Worm (Caenorhabditis elegans) whole organism, early embryonic: ENCODE measurements around the gene C54F6.20.

Experiments used
- B0310.2 ChIP-seq: sonication (generic microtip); optimal IDR thresholded peaks from 2 replicates; lab custom pipeline; 2016; ENCODE audit warnings: mild to moderate bottlenecking, missing genetic modification characterization, missing compliant biosample characterization
- F13C5.2 ChIP-seq: sonication (generic microtip); optimal IDR thresholded peaks from 2 replicates; lab custom pipeline; 2017; ENCODE audit warnings: mild to moderate bottlenecking, missing genetic modification characterization, inconsistent platforms, missing compliant biosample characterization
- ama-1 ChIP-seq: fragments of 150-350 bp; optimal IDR thresholded peaks from 2 replicates; lab custom pipeline; 2014
- ceh-36 ChIP-seq: sonication (generic microtip); optimal IDR thresholded peaks from 2 replicates; lab custom pipeline; 2016; ENCODE audit warnings: missing genetic modification characterization, inconsistent platforms, missing compliant biosample characterization
- ets-7 ChIP-seq: sonication (generic microtip); optimal IDR thresholded peaks from 2 replicates; lab custom pipeline; 2016; ENCODE audit warnings: missing genotype, missing genetic modification characterization, missing compliant biosample characterization
- flt-1 ChIP-seq: fragments of 200-800 bp; sonication (Bioruptor generic); IDR thresholded peaks from 2 replicates; pipeline ENCODE4 v1.3.6; 2022; ENCODE audit warnings: missing genetic modification characterization, missing compliant biosample characterization
- pes-1 ChIP-seq: fragments of 200-800 bp; sonication (Bioruptor generic); IDR thresholded peaks from 2 replicates; pipeline ENCODE4 v1.3.6; 2022; ENCODE audit warnings: missing genetic modification reagents, missing genetic modification characterization, missing compliant biosample characterization
- scrt-1 ChIP-seq: fragments of 200-800 bp; sonication (Bioruptor generic); IDR thresholded peaks from 2 replicates; pipeline ENCODE4 v1.3.6; 2022; ENCODE audit warnings: missing genetic modification characterization, missing compliant biosample characterization
- sea-1 ChIP-seq: fragments of 200-800 bp; sonication (Bioruptor generic); conservative IDR thresholded peaks from 2 replicates; pipeline ENCODE4 v1.3.6; 2022; ENCODE audit warnings: missing genetic modification characterization, missing compliant biosample characterization
- tbx-11 ChIP-seq: fragments of 200-800 bp; sonication (Bioruptor generic); IDR thresholded peaks from 2 replicates; pipeline ENCODE4 v1.3.6; 2022; ENCODE audit warnings: missing genetic modification characterization, missing compliant biosample characterization

DNA sequence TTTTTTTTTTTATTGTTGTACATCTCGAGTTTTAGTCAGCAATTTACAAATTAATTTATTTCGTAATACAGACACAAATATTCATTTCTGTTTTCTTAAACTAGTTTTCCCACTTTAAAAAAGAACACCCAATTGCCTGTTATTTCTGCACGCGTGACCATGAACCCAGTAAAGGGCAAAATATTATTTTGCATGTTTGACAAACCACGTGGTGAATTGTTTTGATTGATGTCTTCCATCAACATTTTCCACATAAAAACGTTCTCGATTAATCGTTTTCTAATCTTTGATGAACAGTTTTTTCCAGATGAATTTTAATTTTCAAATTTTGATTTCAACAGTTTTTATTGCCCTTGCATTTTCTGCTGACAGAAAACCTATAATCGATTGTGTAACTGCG, 1.1 kb downstream of the C54F6.20 start, which contains the start of gene C54F6.18:
- TF ChIP-seq ets-7 (tag; lab: Kevin White, UChicago), result no peak
- no peak for TF ChIP-seq tbx-11
- no peak for TF ChIP-seq ama-1 (lab: Kevin White, UChicago)
- no peak for TF ChIP-seq pes-1 (GFP tag; lab: Robert Waterston, UW)
- TF ChIP-seq scrt-1 (GFP tag; lab: Robert Waterston, UW), result no peak
- TF ChIP-seq sea-1, result no peak
- no peak for TF ChIP-seq ceh-36
- no peak for TF ChIP-seq B0310.2 (tag; lab: Kevin White, UChicago)
- TF ChIP-seq F13C5.2 (tag; lab: Kevin White, UChicago), result no peak
- TF ChIP-seq flt-1 (GFP tag; lab: Robert Waterston, UW), result no peak
